Worm (Caenorhabditis elegans) whole organism, L3 larva: ENCODE data around the gene K11D12.11.

ENCODE experiments used
- R02D3.7 ChIP-seq: fragments of 150-350 bp; optimal IDR thresholded peaks from 2 replicates; lab custom pipeline; 2014; ENCODE audit warnings: missing biosample characterization, missing genetic modification characterization
- aly-2 ChIP-seq: fragments of 150-350 bp; optimal IDR thresholded peaks from 2 replicates; lab custom pipeline; 2014; ENCODE audit warnings: missing biosample characterization, missing genetic modification characterization
- ama-1 ChIP-seq: fragments of 150-350 bp; optimal IDR thresholded peaks from 2 replicates; lab custom pipeline; 2018
- ceh-16 ChIP-seq: sonication (generic microtip); optimal IDR thresholded peaks from 2 replicates; lab custom pipeline; 2017; ENCODE audit warnings: missing biosample characterization, missing genetic modification characterization
- ceh-28 ChIP-seq: fragments of 150-350 bp; optimal IDR thresholded peaks from 2 replicates; lab custom pipeline; 2014; ENCODE audit warnings: missing biosample characterization, missing genetic modification reagents, missing genetic modification characterization
- ceh-9 ChIP-seq: sonication (generic microtip); optimal IDR thresholded peaks from 2 replicates; lab custom pipeline; 2018; ENCODE audit warnings: missing biosample characterization, missing genetic modification characterization
- daf-12 ChIP-seq: fragments of 150-350 bp; optimal IDR thresholded peaks from 2 replicates; lab custom pipeline; 2014; ENCODE audit warnings: missing biosample characterization, missing genetic modification reagents, missing genetic modification characterization
- egl-27 ChIP-seq: sonication (generic microtip); optimal IDR thresholded peaks from 4 replicates; lab custom pipeline; 2017; ENCODE audit warnings: missing biosample characterization, missing genetic modification reagents, missing genetic modification characterization
- egl-5 ChIP-seq: fragments of 150-350 bp; optimal IDR thresholded peaks from 2 replicates; lab custom pipeline; 2017; ENCODE audit warnings: missing biosample characterization, missing genetic modification reagents, missing genetic modification characterization, inconsistent platforms
- elt-2 ChIP-seq: sonication (generic microtip); optimal IDR thresholded peaks from 2 replicates; lab custom pipeline; 2016; ENCODE audit warnings: missing genetic modification reagents, mild to moderate bottlenecking, missing genetic modification characterization, missing compliant biosample characterization
- elt-3 ChIP-seq, 3 experiments: fragments of 150-350 bp in 1 of 3; sonication (generic microtip) in 2 of 3; optimal IDR thresholded peaks; 2 replicates in 2 of 3; 4 replicates in 1 of 3; lab custom pipeline; 2014 to 2017; ENCODE audit warnings: missing biosample characterization in 3 of 3, missing genetic modification characterization in 3 of 3
- eor-1 ChIP-seq, 2 experiments: fragments of 150-350 bp; optimal IDR thresholded peaks; 2 replicates each; lab custom pipeline; 2014 to 2018; ENCODE audit warnings: missing biosample characterization in 2 of 2, missing genetic modification characterization in 2 of 2
- fkh-10 ChIP-seq: sonication (generic microtip); optimal IDR thresholded peaks from 2 replicates; lab custom pipeline; 2017; ENCODE audit warnings: missing biosample characterization, missing genetic modification reagents, missing genetic modification characterization
- fkh-2 ChIP-seq: fragments of 150-350 bp; optimal IDR thresholded peaks from 2 replicates; lab custom pipeline; 2014; ENCODE audit warnings: missing biosample characterization, missing genetic modification reagents, missing genetic modification characterization
- fos-1 ChIP-seq: fragments of 150-350 bp; optimal IDR thresholded peaks from 2 replicates; lab custom pipeline; 2014; ENCODE audit warnings: missing biosample characterization, missing genetic modification characterization
- hmg-11 ChIP-seq: sonication (generic microtip); optimal IDR thresholded peaks from 2 replicates; lab custom pipeline; 2016; ENCODE audit warnings: missing genetic modification characterization, missing compliant biosample characterization
- jun-1 ChIP-seq: fragments of 150-350 bp; optimal IDR thresholded peaks from 2 replicates; lab custom pipeline; 2014; ENCODE audit warnings: missing biosample characterization, missing genetic modification reagents, missing genetic modification characterization
- lin-15B ChIP-seq: fragments of 150-350 bp; optimal IDR thresholded peaks from 2 replicates; lab custom pipeline; 2014; ENCODE audit warnings: missing biosample characterization, missing genetic modification characterization
- lin-39 ChIP-seq: fragments of 150-350 bp; optimal IDR thresholded peaks from 2 replicates; lab custom pipeline; 2018; ENCODE audit warnings: missing biosample characterization, missing genetic modification reagents, missing genetic modification characterization
- lsy-12 ChIP-seq: sonication (generic microtip); optimal IDR thresholded peaks from 2 replicates; lab custom pipeline; 2016; ENCODE audit warnings: mild to moderate bottlenecking, missing genetic modification characterization, missing compliant biosample characterization
- mdl-1 ChIP-seq: fragments of 150-350 bp; optimal IDR thresholded peaks from 2 replicates; lab custom pipeline; 2014; ENCODE audit warnings: missing biosample characterization, missing genetic modification characterization
- mml-1 ChIP-seq: fragments of 150-350 bp; sonication (generic microtip); optimal IDR thresholded peaks from 3 replicates; lab custom pipeline; 2014; ENCODE audit warnings: missing biosample characterization, missing genetic modification characterization
- nfya-1 ChIP-seq: sonication (generic microtip); optimal IDR thresholded peaks from 2 replicates; lab custom pipeline; 2017; ENCODE audit warnings: missing genetic modification characterization, mild to moderate bottlenecking, missing compliant biosample characterization, antibody characterized with exemption, moderate library complexity; ENCODE audit not compliant: insufficient read depth
- nhr-11 ChIP-seq: fragments of 150-350 bp; optimal IDR thresholded peaks from 2 replicates; lab custom pipeline; 2014; ENCODE audit warnings: missing biosample characterization, missing genetic modification characterization
- nhr-23 ChIP-seq: fragments of 150-350 bp; optimal IDR thresholded peaks from 2 replicates; lab custom pipeline; 2014; ENCODE audit warnings: missing biosample characterization, missing genetic modification reagents, missing genetic modification characterization
- nhr-237 ChIP-seq: fragments of 150-350 bp; optimal IDR thresholded peaks from 2 replicates; lab custom pipeline; 2014; ENCODE audit warnings: missing biosample characterization, missing genetic modification characterization
- nhr-25 ChIP-seq: sonication (generic microtip); optimal IDR thresholded peaks from 2 replicates; lab custom pipeline; 2017; ENCODE audit warnings: missing biosample characterization, missing genetic modification characterization
- nhr-28 ChIP-seq: fragments of 150-350 bp; optimal IDR thresholded peaks from 2 replicates; lab custom pipeline; 2014; ENCODE audit warnings: missing biosample characterization, missing genetic modification characterization
- nhr-43 ChIP-seq: sonication (generic microtip); optimal IDR thresholded peaks from 2 replicates; lab custom pipeline; 2016; ENCODE audit warnings: mild to moderate bottlenecking, missing genetic modification characterization, missing compliant biosample characterization; ENCODE audit not compliant: poor library complexity, severe bottlenecking
- nhr-67 ChIP-seq: fragments of 150-350 bp; optimal IDR thresholded peaks from 2 replicates; lab custom pipeline; 2014; ENCODE audit warnings: missing biosample characterization, missing genetic modification characterization
- nhr-76 ChIP-seq: fragments of 150-350 bp; sonication (generic microtip); optimal IDR thresholded peaks from 5 replicates; lab custom pipeline; 2014; ENCODE audit warnings: missing biosample characterization, missing genetic modification characterization
- nhr-77 ChIP-seq: fragments of 150-350 bp; optimal IDR thresholded peaks from 2 replicates; lab custom pipeline; 2014; ENCODE audit warnings: missing biosample characterization, missing genetic modification characterization
- pqm-1 ChIP-seq: fragments of 150-350 bp; optimal IDR thresholded peaks from 2 replicates; lab custom pipeline; 2017; ENCODE audit warnings: missing biosample characterization, missing genetic modification characterization, inconsistent platforms
- sea-2 ChIP-seq: fragments of 150-350 bp; sonication (generic microtip); optimal IDR thresholded peaks from 4 replicates; lab custom pipeline; 2014; ENCODE audit warnings: missing biosample characterization, missing genetic modification reagents, missing genetic modification characterization
- skn-1 ChIP-seq: fragments of 150-350 bp; optimal IDR thresholded peaks from 2 replicates; lab custom pipeline; 2014; ENCODE audit warnings: missing biosample characterization, missing genetic modification characterization
- snpc-4 ChIP-seq: fragments of 150-350 bp; optimal IDR thresholded peaks from 2 replicates; lab custom pipeline; 2014; ENCODE audit warnings: missing biosample characterization, missing genetic modification characterization
- tbx-2 ChIP-seq: sonication (generic microtip); optimal IDR thresholded peaks from 2 replicates; lab custom pipeline; 2016; ENCODE audit warnings: mild to moderate bottlenecking, missing genetic modification characterization, missing compliant biosample characterization
- unc-39 ChIP-seq: sonication (generic microtip); optimal IDR thresholded peaks from 4 replicates; lab custom pipeline; 2017; ENCODE audit warnings: missing biosample characterization, missing genetic modification characterization
- unc-62 ChIP-seq: fragments of 150-350 bp; sonication (generic microtip); optimal IDR thresholded peaks from 4 replicates; lab custom pipeline; 2014; ENCODE audit warnings: missing biosample characterization, missing genetic modification reagents, missing genetic modification characterization
- zag-1 ChIP-seq: fragments of 150-350 bp; optimal IDR thresholded peaks from 2 replicates; lab custom pipeline; 2014; ENCODE audit warnings: missing biosample characterization, missing genetic modification characterization
- ztf-11 ChIP-seq: fragments of 150-350 bp; optimal IDR thresholded peaks from 2 replicates; lab custom pipeline; 2014; ENCODE audit warnings: missing biosample characterization, missing genetic modification characterization
- ztf-4 ChIP-seq: fragments of 150-350 bp; optimal IDR thresholded peaks from 2 replicates; lab custom pipeline; 2014; ENCODE audit warnings: missing biosample characterization, missing genetic modification characterization

Gene K11D12.11

ce11 chrV:5053335-5053734, 13.9 kb upstream of the K11D12.11 start, which contains the start of gene cwp-4:
TSS of gene cwp-4 (plus strand) at chrV:5053635.
- TF ChIP-seq skn-1 (tag; lab: Kevin White, UChicago): no peak
- TF ChIP-seq nhr-23 (tag; lab: Kevin White, UChicago): no peak
- TF ChIP-seq egl-27 (tag; lab: Kevin White, UChicago): no peak
- TF ChIP-seq nhr-77 (tag; lab: Kevin White, UChicago): no peak
- no peak for TF ChIP-seq nhr-237 (tag; lab: Kevin White, UChicago)
- TF ChIP-seq mdl-1 (tag; lab: Kevin White, UChicago): no peak
- TF ChIP-seq sea-2 (GFP tag; lab: Kevin White, UChicago): no peak
- TF ChIP-seq jun-1: no peak
- TF ChIP-seq ceh-9: no peak

- no peak for TF ChIP-seq egl-5
- no peak for TF ChIP-seq fkh-10
- no peak for TF ChIP-seq nhr-76 (tag; lab: Kevin White, UChicago)
- TF ChIP-seq snpc-4 (tag; lab: Kevin White, UChicago): no peak
- no peak for TF ChIP-seq ztf-4 (tag; lab: Kevin White, UChicago)
- no peak for TF ChIP-seq hmg-11 (tag; lab: Kevin White, UChicago)
- no peak for TF ChIP-seq nfya-1 (tag; lab: Kevin White, UChicago)
- no peak for TF ChIP-seq lsy-12
- no peak for TF ChIP-seq nhr-67 (tag; lab: Kevin White, UChicago)
- TF ChIP-seq egl-27 (tag; lab: Kevin White, UChicago): no peak
Measured at ce11 chrV:5052233-5052632, 12.8 kb upstream of the K11D12.11 start, which contains the start of gene K11D12.12. TSS of gene K11D12.12 (plus strand) at chrV:5052261.

- no peak for TF ChIP-seq nhr-67 (tag; lab: Kevin White, UChicago)
- no peak for TF ChIP-seq ztf-11 (tag; lab: Kevin White, UChicago)
- TF ChIP-seq mml-1 (tag; lab: Kevin White, UChicago): no peak
- TF ChIP-seq lin-15B (tag; lab: Kevin White, UChicago): no peak
- TF ChIP-seq eor-1 (tag; optimal IDR thresholded peaks at IDR 0.05; lab: Kevin White, UChicago): no peak
- no peak for TF ChIP-seq elt-3 (tag; optimal IDR thresholded peaks at IDR 0.05; lab: Kevin White, UChicago)
- TF ChIP-seq ceh-28 (tag; lab: Kevin White, UChicago): no peak
- TF ChIP-seq pqm-1 (tag; lab: Kevin White, UChicago): no peak
- TF ChIP-seq nfya-1 (tag; lab: Kevin White, UChicago): no peak
- no peak for TF ChIP-seq nhr-237 (tag; lab: Kevin White, UChicago)
- TF ChIP-seq nhr-25 (tag; lab: Kevin White, UChicago): no peak
- TF ChIP-seq nhr-43 (tag; lab: Kevin White, UChicago): no peak
- no peak for TF ChIP-seq tbx-2 (tag; lab: Kevin White, UChicago)
- no peak for TF ChIP-seq elt-2
- no peak for TF ChIP-seq zag-1 (tag; lab: Kevin White, UChicago)
- no peak for TF ChIP-seq unc-62 (GFP tag; lab: Kevin White, UChicago)
- TF ChIP-seq nhr-76 (tag; lab: Kevin White, UChicago): no peak
Measured at ce11 chrV:5050073-5050599, 10.7 kb upstream of the K11D12.11 start.

ce11 chrV:5049333-5049942, 10.0 kb upstream of the K11D12.11 start, which contains the start of the genes pqn-51 and K11D12.14:
TSS of gene pqn-51 (plus strand) at chrV:5049607.
TSS of gene K11D12.14 (plus strand) at chrV:5049636.
- peak; percentile 61 for TF ChIP-seq R02D3.7 (tag; lab: Kevin White, UChicago)
- TF ChIP-seq tbx-2 (tag; lab: Kevin White, UChicago): peak; percentile 85
- TF ChIP-seq ceh-28 (tag; lab: Kevin White, UChicago): peak; percentile 74
- peak; percentile 88 for TF ChIP-seq nhr-23 (tag; lab: Kevin White, UChicago)
- no peak for TF ChIP-seq aly-2 (tag; lab: Kevin White, UChicago)
- peak; percentile 94 for TF ChIP-seq nhr-25 (tag; lab: Kevin White, UChicago)
- TF ChIP-seq ztf-11 (tag; lab: Kevin White, UChicago): peak; percentile 2
- peak in 1 of 3 experiments; percentile 12 for TF ChIP-seq elt-3 (tag; optimal IDR thresholded peaks at IDR 0.05; lab: Kevin White, UChicago)
- no peak for TF ChIP-seq ceh-9
- peak; percentile 43 for TF ChIP-seq ztf-4 (tag; lab: Kevin White, UChicago)
- TF ChIP-seq egl-5: peak; percentile 89
- TF ChIP-seq lsy-12: peak; percentile 77
- peak; percentile 95 for TF ChIP-seq nfya-1 (tag; lab: Kevin White, UChicago)
- TF ChIP-seq fos-1 (tag; lab: Kevin White, UChicago): no peak
- no peak for TF ChIP-seq nhr-67 (tag; lab: Kevin White, UChicago)
- TF ChIP-seq unc-62 (GFP tag; lab: Kevin White, UChicago): peak; percentile 57
- peak; percentile 86 for TF ChIP-seq nhr-11 (tag; lab: Kevin White, UChicago)
- TF ChIP-seq fkh-2 (tag; lab: Kevin White, UChicago): no peak
- peak; percentile 85 for TF ChIP-seq lin-39
- peak; percentile 26 for TF ChIP-seq egl-27 (tag; lab: Kevin White, UChicago)
- TF ChIP-seq nhr-76 (tag; lab: Kevin White, UChicago): no peak
- TF ChIP-seq lin-15B (tag; lab: Kevin White, UChicago): peak; percentile 90
- no peak for TF ChIP-seq nhr-237 (tag; lab: Kevin White, UChicago)
- TF ChIP-seq mdl-1 (tag; lab: Kevin White, UChicago): no peak
- TF ChIP-seq daf-12 (tag; lab: Kevin White, UChicago): no peak
- peak; percentile 96 for TF ChIP-seq ama-1 (lab: Kevin White, UChicago)
- TF ChIP-seq nhr-28 (tag; lab: Kevin White, UChicago): no peak
- no peak for TF ChIP-seq unc-39 (tag; lab: Kevin White, UChicago)
- TF ChIP-seq fkh-10: peak; percentile 84
- peak; percentile 91 for TF ChIP-seq sea-2 (GFP tag; lab: Kevin White, UChicago)
- TF ChIP-seq elt-2: peak; percentile 85
- TF ChIP-seq ceh-16 (tag; lab: Kevin White, UChicago): no peak
